Fruit fly (Drosophila melanogaster): ENCODE data around the gene CG33920.

The CG33920 gene

dm6 chr3R:31059807-31060707, 15.2 kb upstream of the CG33920 start (continued):
- TF ChIP-seq Opbp (GFP tag; IDR thresholded peaks at IDR 0.05; ENCODE audit: partially characterized antibody), result no peak
- TF ChIP-seq pfk (GFP tag; optimal IDR thresholded peaks at IDR 0.05), result no peak
- TF ChIP-seq wek (GFP tag; optimal IDR thresholded peaks at IDR 0.05), result no peak
- TF ChIP-seq HLHmδ (GFP tag; optimal IDR thresholded peaks at IDR 0.05), result no peak
- TF ChIP-seq rib (GFP tag; IDR thresholded peaks at IDR 0.05), result no peak
- peak in 1 of 2 experiments; percentile 47 for TF ChIP-seq Trl (optimal IDR thresholded peaks at IDR 0.05)
- peak; percentile 41 for TF ChIP-seq Trl (GFP tag; optimal IDR thresholded peaks at IDR 0.05)
- 0 out of 2 replicates have a peak, but pooled peaks have one; percentile 23 for TF ChIP-seq esg (GFP tag; conservative IDR thresholded peaks at IDR 0.05)
- TF ChIP-seq CG11695 (GFP tag; IDR thresholded peaks at IDR 0.05), result peak; percentile 46; the same call in 1 of the 3 replicates
- no peak for TF ChIP-seq cad (GFP tag; optimal IDR thresholded peaks at IDR 0.05)
- TF ChIP-seq al (GFP tag; IDR thresholded peaks at IDR 0.05), result no peak
- TF ChIP-seq CG2202 (tag; optimal IDR thresholded peaks at IDR 0.05), result no peak
- peak; percentile 92 for TF ChIP-seq Ets65A (GFP tag)
- TF ChIP-seq CG18619 (GFP tag; optimal IDR thresholded peaks at IDR 0.05), result no peak
- TF ChIP-seq ase (GFP tag; IDR thresholded peaks at IDR 0.05), result peak; percentile 5; the same call in 1 of the 3 replicates
- peak; percentile 32; the same call in 1 of the 2 replicates for TF ChIP-seq nerfin-2 (GFP tag; IDR thresholded peaks at IDR 0.05; ENCODE audit: partially characterized antibody)
- peak; percentile 44 for TF ChIP-seq dmrt99B (tag; optimal IDR thresholded peaks at IDR 0.05)
- no peak for TF ChIP-seq jigr1 (GFP tag; IDR thresholded peaks at IDR 0.05)
- TF ChIP-seq D19A (tag; optimal IDR thresholded peaks at IDR 0.05), result no peak
- no peak for TF ChIP-seq bigmax (GFP tag; optimal IDR thresholded peaks at IDR 0.05)
- TF ChIP-seq Ravus (GFP tag; IDR thresholded peaks at IDR 0.05), result no peak
- peak; percentile 13 for TF ChIP-seq CG16863 (GFP tag; optimal IDR thresholded peaks at IDR 0.05)
- no peak for TF ChIP-seq CG14667 (GFP tag; IDR thresholded peaks at IDR 0.05)
- peak in 1 of 2 experiments; percentile 50 for TF ChIP-seq dpn (GFP tag; optimal IDR thresholded peaks at IDR 0.05)
- no peak for TF ChIP-seq CG17568 (GFP tag; optimal IDR thresholded peaks at IDR 0.05)
- TF ChIP-seq ERR (GFP tag; optimal IDR thresholded peaks at IDR 0.05), result no peak
- TF ChIP-seq sd (tag; optimal IDR thresholded peaks at IDR 0.05), result no peak
- no peak for TF ChIP-seq gfzf (GFP tag; optimal IDR thresholded peaks at IDR 0.05)
- TF ChIP-seq Nf-YB (GFP tag; optimal IDR thresholded peaks at IDR 0.05), result no peak
- no peak for TF ChIP-seq tll (GFP tag; optimal IDR thresholded peaks at IDR 0.05)
- TF ChIP-seq CG7839 (tag; optimal IDR thresholded peaks at IDR 0.05), result peak; percentile 31
- TF ChIP-seq otp (GFP tag; IDR thresholded peaks at IDR 0.05), result peak; percentile 35; the same call in 1 of the 3 replicates
- no peak; the same call in 2 of the 3 replicates for TF ChIP-seq CG34422 (GFP tag; IDR thresholded peaks at IDR 0.05)
- TF ChIP-seq CG17186 (GFP tag; optimal IDR thresholded peaks at IDR 0.05), result no peak
- TF ChIP-seq nmo (GFP tag; optimal IDR thresholded peaks at IDR 0.05), result peak; percentile 14
- TF ChIP-seq oc (tag; optimal IDR thresholded peaks at IDR 0.05), result peak; percentile 30
- peak; percentile 12 for TF ChIP-seq CG6654 (GFP tag; optimal IDR thresholded peaks at IDR 0.05)
- no peak for TF ChIP-seq CG8281 (tag; optimal IDR thresholded peaks at IDR 0.05)
- peak; percentile 47 for TF ChIP-seq CG1603 (tag; optimal IDR thresholded peaks at IDR 0.05)
- TF ChIP-seq CG8290 (GFP tag; optimal IDR thresholded peaks at IDR 0.05), result no peak
- TF ChIP-seq CG8290 (tag; optimal IDR thresholded peaks at IDR 0.05), result no peak
- no peak for TF ChIP-seq ftz-f1 (GFP tag; optimal IDR thresholded peaks at IDR 0.05)
- no peak for TF ChIP-seq cas (GFP tag; IDR thresholded peaks at IDR 0.05)
- TF ChIP-seq CG2120 (GFP tag; optimal IDR thresholded peaks at IDR 0.05), result peak; percentile 20
- peak; percentile 15 for TF ChIP-seq CG1602 (GFP tag; optimal IDR thresholded peaks at IDR 0.05)
- TF ChIP-seq CG31224 (GFP tag; IDR thresholded peaks at IDR 0.05), result no peak
- no peak for TF ChIP-seq CG1832 (GFP tag; optimal IDR thresholded peaks at IDR 0.05)
- peak; percentile 12 for TF ChIP-seq gcm2 (GFP tag; optimal IDR thresholded peaks at IDR 0.05)
- peak; percentile 3 for TF ChIP-seq CG6813 (GFP tag; optimal IDR thresholded peaks at IDR 0.05)

Measured in whole organism, embryonic.